Worm (Caenorhabditis elegans) whole organism, L2 larva: Measurements from ENCODE around the gene Y59E9AL.8.

Source experiments
- C34F6.9 ChIP-seq: fragments of 150-350 bp; optimal IDR thresholded peaks from 2 replicates; lab custom pipeline; 2014; ENCODE audit warnings: missing biosample characterization, missing genetic modification characterization
- F13H6.1 ChIP-seq: sonication (generic microtip); optimal IDR thresholded peaks from 2 replicates; lab custom pipeline; 2016; ENCODE audit warnings: missing genetic modification characterization, missing compliant biosample characterization
- R02D3.7 ChIP-seq: fragments of 150-350 bp; optimal IDR thresholded peaks from 2 replicates; lab custom pipeline; 2014; ENCODE audit warnings: missing biosample characterization, missing genetic modification characterization
- ZK546.5 ChIP-seq: sonication (generic microtip); optimal IDR thresholded peaks from 2 replicates; lab custom pipeline; 2017; ENCODE audit warnings: missing biosample characterization, missing genetic modification characterization
- alr-1 ChIP-seq: fragments of 150-350 bp; optimal IDR thresholded peaks from 2 replicates; lab custom pipeline; 2014; ENCODE audit warnings: missing biosample characterization, missing genetic modification characterization
- aly-2 ChIP-seq: fragments of 150-350 bp; optimal IDR thresholded peaks from 2 replicates; lab custom pipeline; 2014; ENCODE audit warnings: missing biosample characterization, missing genetic modification characterization
- ceh-16 ChIP-seq: fragments of 150-350 bp; optimal IDR thresholded peaks from 2 replicates; lab custom pipeline; 2014; ENCODE audit warnings: missing biosample characterization, missing genetic modification characterization
- ceh-82 ChIP-seq: fragments of 150-350 bp; optimal IDR thresholded peaks from 2 replicates; lab custom pipeline; 2014; ENCODE audit warnings: missing biosample characterization, missing genetic modification characterization
- crh-2 ChIP-seq: sonication (generic microtip); optimal IDR thresholded peaks from 2 replicates; lab custom pipeline; 2017; ENCODE audit warnings: missing biosample characterization, missing genetic modification characterization
- dmd-4 ChIP-seq: sonication (generic microtip); optimal IDR thresholded peaks from 2 replicates; lab custom pipeline; 2017; ENCODE audit warnings: missing biosample characterization, missing genetic modification characterization
- egl-27 ChIP-seq: sonication (generic microtip); optimal IDR thresholded peaks from 3 replicates; lab custom pipeline; 2017; ENCODE audit warnings: missing biosample characterization, missing genetic modification reagents, missing genetic modification characterization
- elt-1 ChIP-seq: fragments of 150-350 bp; optimal IDR thresholded peaks from 2 replicates; lab custom pipeline; 2014; ENCODE audit warnings: missing biosample characterization, missing genetic modification characterization
- elt-3 ChIP-seq: sonication (generic microtip); optimal IDR thresholded peaks from 2 replicates; lab custom pipeline; 2017; ENCODE audit warnings: missing biosample characterization, missing genetic modification characterization
- fos-1 ChIP-seq: fragments of 150-350 bp; optimal IDR thresholded peaks from 2 replicates; lab custom pipeline; 2014; ENCODE audit warnings: missing biosample characterization, missing genetic modification characterization
- gmeb-1 ChIP-seq: fragments of 150-350 bp; optimal IDR thresholded peaks from 2 replicates; lab custom pipeline; 2014; ENCODE audit warnings: missing biosample characterization, missing genetic modification characterization
- lin-13 ChIP-seq: fragments of 150-350 bp; optimal IDR thresholded peaks from 2 replicates; lab custom pipeline; 2014; ENCODE audit warnings: missing biosample characterization, missing genetic modification reagents, missing genetic modification characterization
- lin-39 ChIP-seq: fragments of 150-350 bp; optimal IDR thresholded peaks from 2 replicates; lab custom pipeline; 2014; ENCODE audit warnings: missing biosample characterization, missing genetic modification reagents, missing genetic modification characterization
- lsy-2 ChIP-seq, 2 experiments: fragments of 150-350 bp in 1 of 2; sonication (generic microtip) in 1 of 2; optimal IDR thresholded peaks; 2 replicates each; lab custom pipeline; 2014 to 2017; ENCODE audit warnings: missing biosample characterization in 2 of 2, missing genetic modification characterization in 2 of 2
- mab-5 ChIP-seq: fragments of 150-350 bp; optimal IDR thresholded peaks from 2 replicates; lab custom pipeline; 2014; ENCODE audit warnings: missing biosample characterization, missing genetic modification characterization
- mbf-1 ChIP-seq: sonication (generic microtip); optimal IDR thresholded peaks from 2 replicates; lab custom pipeline; 2017; ENCODE audit warnings: missing biosample characterization, missing genetic modification characterization
- nhr-10 ChIP-seq: sonication (generic microtip); optimal IDR thresholded peaks from 2 replicates; lab custom pipeline; 2017; ENCODE audit warnings: missing biosample characterization, missing genetic modification characterization
- nhr-11 ChIP-seq: fragments of 150-350 bp; optimal IDR thresholded peaks from 2 replicates; lab custom pipeline; 2014; ENCODE audit warnings: missing biosample characterization, missing genetic modification characterization
- nhr-129 ChIP-seq: fragments of 150-350 bp; optimal IDR thresholded peaks from 2 replicates; lab custom pipeline; 2014; ENCODE audit warnings: missing biosample characterization, missing genetic modification characterization
- nhr-21 ChIP-seq: fragments of 150-350 bp; optimal IDR thresholded peaks from 2 replicates; lab custom pipeline; 2014; ENCODE audit warnings: missing biosample characterization, missing genetic modification characterization
- nhr-23 ChIP-seq: fragments of 150-350 bp; optimal IDR thresholded peaks from 2 replicates; lab custom pipeline; 2014; ENCODE audit warnings: missing biosample characterization, missing genetic modification reagents, missing genetic modification characterization
- nhr-237 ChIP-seq: fragments of 150-350 bp; optimal IDR thresholded peaks from 2 replicates; lab custom pipeline; 2014; ENCODE audit warnings: missing biosample characterization, missing genetic modification characterization
- peb-1 ChIP-seq: fragments of 150-350 bp; optimal IDR thresholded peaks from 2 replicates; lab custom pipeline; 2014; ENCODE audit warnings: missing biosample characterization, missing genetic modification characterization
- sma-3 ChIP-seq: sonication (generic microtip); optimal IDR thresholded peaks from 2 replicates; lab custom pipeline; 2016; ENCODE audit warnings: missing genetic modification reagents, missing genetic modification characterization, missing compliant biosample characterization
- snpc-4 ChIP-seq: fragments of 150-350 bp; optimal IDR thresholded peaks from 2 replicates; lab custom pipeline; 2014; ENCODE audit warnings: missing biosample characterization, missing genetic modification characterization
- unc-39 ChIP-seq: fragments of 150-350 bp; optimal IDR thresholded peaks from 2 replicates; lab custom pipeline; 2014; ENCODE audit warnings: missing biosample characterization, missing genetic modification characterization
- unc-55 ChIP-seq: fragments of 150-350 bp; sonication (generic microtip); optimal IDR thresholded peaks from 3 replicates; lab custom pipeline; 2014; ENCODE audit warnings: missing biosample characterization, missing genetic modification reagents, missing genetic modification characterization
- unc-62 ChIP-seq: fragments of 150-350 bp; optimal IDR thresholded peaks from 2 replicates; lab custom pipeline; 2014; ENCODE audit warnings: missing biosample characterization, missing genetic modification reagents, missing genetic modification characterization
- zag-1 ChIP-seq: fragments of 150-350 bp; optimal IDR thresholded peaks from 2 replicates; lab custom pipeline; 2014; ENCODE audit warnings: missing biosample characterization, missing genetic modification characterization
- ztf-1 ChIP-seq: fragments of 200-800 bp; sonication (Bioruptor generic); conservative IDR thresholded peaks from 2 replicates; pipeline ENCODE4 v1.3.6; 2022; ENCODE audit warnings: missing genetic modification characterization, missing compliant biosample characterization
- ztf-11 ChIP-seq: sonication (generic microtip); optimal IDR thresholded peaks from 2 replicates; lab custom pipeline; 2017; ENCODE audit warnings: missing biosample characterization, missing genetic modification characterization
- ztf-4 ChIP-seq: fragments of 150-350 bp; optimal IDR thresholded peaks from 2 replicates; lab custom pipeline; 2014; ENCODE audit warnings: missing biosample characterization, missing genetic modification characterization

Y59E9AL.8 gene

ce11 chrIV:5206716-5207115 is 17.4 kb downstream of the Y59E9AL.8 start:
- TF ChIP-seq ZK546.5 = no peak
- TF ChIP-seq lin-13 (GFP tag; lab: Kevin White, UChicago) = no peak
- no peak for TF ChIP-seq unc-39 (tag; lab: Kevin White, UChicago)
- TF ChIP-seq snpc-4 (tag; lab: Kevin White, UChicago) = no peak
- TF ChIP-seq ztf-1 (GFP tag; lab: Robert Waterston, UW) = no peak
- no peak for TF ChIP-seq aly-2
- no peak for TF ChIP-seq nhr-11 (tag; lab: Kevin White, UChicago)
- TF ChIP-seq R02D3.7 (tag; lab: Kevin White, UChicago) = no peak
- TF ChIP-seq elt-3 (tag; lab: Kevin White, UChicago) = no peak
- no peak for TF ChIP-seq unc-62 (GFP tag; lab: Kevin White, UChicago)
- TF ChIP-seq ztf-11 (tag; lab: Kevin White, UChicago) = no peak
- TF ChIP-seq elt-1 (tag; lab: Kevin White, UChicago) = no peak
- TF ChIP-seq nhr-23 (tag; lab: Kevin White, UChicago) = no peak
- TF ChIP-seq, all 48 proteins: peak for 0

- no peak for TF ChIP-seq F13H6.1 (tag; lab: Kevin White, UChicago)
- no peak for TF ChIP-seq alr-1
- TF ChIP-seq lin-13 (GFP tag; lab: Kevin White, UChicago) = no peak
- no peak for TF ChIP-seq ceh-16 (tag; lab: Kevin White, UChicago)
- no peak for TF ChIP-seq zag-1 (tag; lab: Kevin White, UChicago)
- TF ChIP-seq egl-27 (tag; lab: Kevin White, UChicago) = no peak
- no peak for TF ChIP-seq ceh-82 (tag; lab: Kevin White, UChicago)
- no peak for TF ChIP-seq gmeb-1 (tag; lab: Kevin White, UChicago)
- TF ChIP-seq C34F6.9 (tag; lab: Kevin White, UChicago) = no peak
- no peak for TF ChIP-seq nhr-10 (tag; lab: Kevin White, UChicago)
- TF ChIP-seq sma-3 (GFP tag; lab: Kevin White, UChicago) = no peak
- TF ChIP-seq lin-39 (tag; lab: Kevin White, UChicago) = no peak
- no peak for TF ChIP-seq elt-3 (tag; lab: Kevin White, UChicago)
Observed at ce11 chrIV:5204573-5204972, 19.6 kb downstream of the Y59E9AL.8 start, which contains the start of gene tni-4. Gene tni-4 (plus strand): TSS chrIV:5204591.

- TF ChIP-seq crh-2 (tag; lab: Kevin White, UChicago) = no peak
- no peak for TF ChIP-seq ztf-4
- no peak for TF ChIP-seq aly-2
- no peak for TF ChIP-seq C34F6.9 (tag; lab: Kevin White, UChicago)
- TF ChIP-seq ceh-82 (tag; lab: Kevin White, UChicago) = no peak
- TF ChIP-seq unc-62 (GFP tag; lab: Kevin White, UChicago) = no peak
- no peak for TF ChIP-seq snpc-4 (tag; lab: Kevin White, UChicago)
- TF ChIP-seq fos-1 = no peak
- no peak for TF ChIP-seq gmeb-1 (tag; lab: Kevin White, UChicago)
- TF ChIP-seq nhr-129 = no peak
- TF ChIP-seq unc-55 (GFP tag; lab: Kevin White, UChicago) = no peak
- no peak for TF ChIP-seq ceh-16 (tag; lab: Kevin White, UChicago)
- TF ChIP-seq mab-5 (tag; lab: Kevin White, UChicago) = no peak
- TF ChIP-seq alr-1 = no peak
- TF ChIP-seq mbf-1 (tag; lab: Kevin White, UChicago) = no peak
- TF ChIP-seq nhr-237 (tag; lab: Kevin White, UChicago) = no peak
Observed at ce11 chrIV:5202575-5202974, 21.6 kb downstream of the Y59E9AL.8 start.

- TF ChIP-seq elt-1 (tag; lab: Kevin White, UChicago) = no peak
- no peak for TF ChIP-seq peb-1 (tag; lab: Kevin White, UChicago)
- TF ChIP-seq lsy-2 (tag; optimal IDR thresholded peaks at IDR 0.05; lab: Kevin White, UChicago) = peak in 1 of 2 experiments; percentile 18
- no peak for TF ChIP-seq ztf-1 (GFP tag; lab: Robert Waterston, UW)
- peak; percentile 32 for TF ChIP-seq nhr-21
Observed at ce11 chrIV:5200813-5201212, 23.3 kb downstream of the Y59E9AL.8 start.

DNA sequence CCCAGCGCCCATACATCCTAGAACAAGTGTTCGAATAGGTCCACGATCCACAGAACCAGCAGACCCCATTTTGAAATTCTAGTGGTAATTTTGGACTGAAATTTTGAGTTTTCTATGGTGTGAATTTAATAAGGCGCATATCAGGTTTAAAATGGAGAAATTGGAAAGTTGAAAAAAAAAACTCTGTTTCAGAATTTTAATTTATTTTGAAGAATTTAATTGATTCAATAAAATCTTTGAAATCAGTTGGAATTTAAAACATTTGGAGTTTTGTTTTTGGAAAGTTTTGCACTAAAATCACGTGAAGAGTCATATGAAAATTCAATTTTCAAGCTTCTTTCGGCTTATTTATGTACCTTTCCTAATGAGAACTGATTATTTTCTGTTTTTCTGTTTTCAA is 28.6 kb downstream of the Y59E9AL.8 start, which contains the start of gene gpa-18:
gpa-18 (minus strand) TSS at position 101 of the 400 bp plus-strand sequence.
- TF ChIP-seq ztf-4 = no peak
- TF ChIP-seq F13H6.1 (tag; lab: Kevin White, UChicago) = no peak
- TF ChIP-seq dmd-4 (tag; lab: Kevin White, UChicago) = no peak
- TF ChIP-seq, all 48 proteins: peak for 0
